Worm (Caenorhabditis elegans): Measurements from ENCODE around the gene nhr-273.

DNA sequence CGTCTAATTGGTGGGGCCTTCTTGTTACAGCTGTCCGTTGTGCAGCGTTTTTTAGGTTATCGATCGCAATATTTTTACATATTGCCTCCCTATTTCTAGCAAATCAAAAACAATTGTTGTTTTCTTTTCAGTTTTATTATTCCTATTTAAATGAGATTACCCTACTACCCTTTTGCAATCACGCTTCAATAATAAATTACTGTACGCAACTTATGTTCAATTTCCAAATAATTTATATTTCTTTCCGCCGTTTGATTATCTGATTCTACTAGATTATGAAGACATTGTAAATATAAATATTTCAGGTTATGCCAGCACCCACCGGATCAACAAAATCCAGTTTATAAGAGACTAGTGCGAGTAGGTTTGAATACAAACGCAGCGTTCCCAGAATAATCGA is 29.7 kb upstream of the nhr-273 start, which contains the start of gene ZK430.5:
- no peak for TF ChIP-seq ztf-11 (tag; optimal IDR thresholded peaks at IDR 0.05)
- no peak for TF ChIP-seq nhr-129 (tag; optimal IDR thresholded peaks at IDR 0.05)
- TF ChIP-seq nhr-25 (tag; optimal IDR thresholded peaks at IDR 0.05), result no peak

All from whole organism, L2 larva.